Worm (Caenorhabditis elegans) whole organism, young adult: Measurements from ENCODE around the gene ephx-1.

Experiments used
- B0019.2 ChIP-seq: fragments of 200-800 bp; sonication (Bioruptor generic); conservative IDR thresholded peaks from 2 replicates; pipeline ENCODE4 v1.3.6; 2022; ENCODE audit warnings: missing genetic modification reagents, missing genetic modification characterization, missing compliant biosample characterization
- B0261.1 ChIP-seq: sonication (generic microtip); optimal IDR thresholded peaks from 2 replicates; lab custom pipeline; 2016; ENCODE audit warnings: mild to moderate bottlenecking, missing genetic modification characterization, moderate library complexity, missing compliant biosample characterization
- C06A6.2 ChIP-seq: fragments of 200-800 bp; sonication (Bioruptor generic); conservative IDR thresholded peaks from 2 replicates; pipeline ENCODE4 v1.3.6; 2022; ENCODE audit warnings: missing genetic modification characterization, missing compliant biosample characterization
- D2030.7 ChIP-seq: fragments of 200-800 bp; sonication (Bioruptor generic); IDR thresholded peaks from 2 replicates; pipeline ENCODE4 v1.3.6; 2022; ENCODE audit warnings: missing genetic modification reagents, missing genetic modification characterization, missing compliant biosample characterization
- F23B12.7 ChIP-seq: sonication (generic microtip); optimal IDR thresholded peaks from 2 replicates; lab custom pipeline; 2017; ENCODE audit warnings: missing genetic modification characterization, mild to moderate bottlenecking, missing compliant biosample characterization, antibody characterized with exemption, moderate library complexity; ENCODE audit not compliant: insufficient read depth
- F37B4.10 ChIP-seq: fragments of 200-800 bp; sonication (Bioruptor generic); IDR thresholded peaks from 2 replicates; pipeline ENCODE4 v1.3.6; 2022; ENCODE audit warnings: missing genetic modification characterization, missing compliant biosample characterization
- F52B5.7 ChIP-seq: sonication (generic microtip); optimal IDR thresholded peaks from 2 replicates; lab custom pipeline; 2016; ENCODE audit warnings: mild to moderate bottlenecking, missing genetic modification characterization, missing compliant biosample characterization
- K11D2.4 ChIP-seq: fragments of 200-800 bp; sonication (Bioruptor generic); IDR thresholded peaks from 2 replicates; pipeline ENCODE4 v1.3.6; 2022; ENCODE audit warnings: missing genetic modification reagents, missing genetic modification characterization, missing compliant biosample characterization
- ZK185.1 ChIP-seq: sonication (generic microtip); optimal IDR thresholded peaks from 2 replicates; lab custom pipeline; 2016; ENCODE audit warnings: mild to moderate bottlenecking, missing genetic modification characterization, missing compliant biosample characterization; ENCODE audit not compliant: poor library complexity, severe bottlenecking
- ama-1 ChIP-seq, 3 experiments: fragments of 150-350 bp in 1 of 3; sonication (generic microtip) in 2 of 3; optimal IDR thresholded peaks; 2 replicates each; lab custom pipeline; 2014 to 2018; ENCODE audit warnings: missing biosample characterization in 2 of 3, missing genetic modification characterization in 2 of 3, missing genetic modification reagents in 2 of 3
- athp-1 ChIP-seq: sonication (generic microtip); optimal IDR thresholded peaks from 2 replicates; lab custom pipeline; 2017; ENCODE audit warnings: mild to moderate bottlenecking, missing genetic modification characterization, missing compliant biosample characterization
- attf-5 ChIP-seq: fragments of 200-800 bp; sonication (Bioruptor generic); optimal IDR thresholded peaks from 2 replicates; lab custom pipeline; 2018; ENCODE audit warnings: mild to moderate bottlenecking, missing genetic modification characterization, missing compliant biosample characterization
- attf-6 ChIP-seq: fragments of 200-800 bp; sonication (Bioruptor generic); IDR thresholded peaks from 2 replicates; pipeline ENCODE4 v1.3.6; 2022; ENCODE audit warnings: missing genetic modification reagents, missing genetic modification characterization, missing compliant biosample characterization
- bed-2 ChIP-seq: fragments of 200-800 bp; sonication (Bioruptor generic); IDR thresholded peaks from 2 replicates; pipeline ENCODE4 v1.3.6; 2022; ENCODE audit warnings: missing genetic modification reagents, missing genetic modification characterization, missing compliant biosample characterization
- cebp-2 ChIP-seq: fragments of 200-800 bp; sonication (Bioruptor generic); IDR thresholded peaks from 2 replicates; pipeline ENCODE4 v1.3.6; 2022; ENCODE audit warnings: missing genetic modification characterization, missing compliant biosample characterization
- ceh-27 ChIP-seq: fragments of 200-800 bp; sonication (Bioruptor generic); optimal IDR thresholded peaks from 2 replicates; lab custom pipeline; 2018; ENCODE audit warnings: mild to moderate bottlenecking, missing genetic modification characterization, moderate library complexity, missing compliant biosample characterization
- dpl-1 ChIP-seq: fragments of 150-350 bp; optimal IDR thresholded peaks from 2 replicates; lab custom pipeline; 2014; ENCODE audit warnings: missing biosample characterization, missing genetic modification reagents, missing genetic modification characterization
- egrh-3 ChIP-seq: fragments of 200-800 bp; sonication (Bioruptor generic); IDR thresholded peaks from 2 replicates; pipeline ENCODE4 v1.3.6; 2022; ENCODE audit warnings: missing genetic modification reagents, missing genetic modification characterization, missing compliant biosample characterization
- him-1 ChIP-seq: sonication (generic microtip); optimal IDR thresholded peaks from 2 replicates; lab custom pipeline; 2016; ENCODE audit warnings: missing genotype, missing genetic modification reagents, missing genetic modification characterization, missing compliant biosample characterization
- hlh-26 ChIP-seq: fragments of 200-800 bp; sonication (Bioruptor generic); conservative IDR thresholded peaks from 2 replicates; pipeline ENCODE4 v1.3.6; 2022; ENCODE audit warnings: missing genetic modification reagents, missing genetic modification characterization, missing compliant biosample characterization
- hmg-1.2 ChIP-seq: fragments of 200-800 bp; sonication (Bioruptor generic); IDR thresholded peaks from 2 replicates; pipeline ENCODE4 v1.3.6; 2022; ENCODE audit warnings: missing genetic modification reagents, missing genetic modification characterization, missing compliant biosample characterization
- hmg-20 ChIP-seq: fragments of 200-800 bp; sonication (Bioruptor generic); IDR thresholded peaks from 2 replicates; pipeline ENCODE4 v1.3.6; 2022; ENCODE audit warnings: missing genetic modification reagents, missing genetic modification characterization, missing compliant biosample characterization
- lin-35 ChIP-seq, 3 experiments: fragments of 150-350 bp in 2 of 3; sonication (generic microtip) in 1 of 3; optimal IDR thresholded peaks; 2 replicates each; lab custom pipeline; 2014 to 2018; ENCODE audit warnings: missing biosample characterization in 3 of 3, missing genetic modification characterization in 3 of 3, missing genetic modification reagents in 3 of 3
- lsy-27 ChIP-seq: sonication (generic microtip); optimal IDR thresholded peaks from 2 replicates; lab custom pipeline; 2017; ENCODE audit warnings: missing genetic modification characterization, mild to moderate bottlenecking, missing compliant biosample characterization, antibody characterized with exemption, missing genotype, borderline replicate concordance; ENCODE audit not compliant: insufficient read depth
- madf-10 ChIP-seq: sonication (generic microtip); optimal IDR thresholded peaks from 2 replicates; lab custom pipeline; 2016; ENCODE audit warnings: mild to moderate bottlenecking, missing genetic modification characterization, missing compliant biosample characterization
- mcd-1 ChIP-seq: fragments of 200-800 bp; sonication (Bioruptor generic); IDR thresholded peaks from 2 replicates; pipeline ENCODE4 v1.3.6; 2022; ENCODE audit warnings: missing genetic modification reagents, missing genetic modification characterization, missing compliant biosample characterization
- mel-28 ChIP-seq: sonication (generic microtip); optimal IDR thresholded peaks from 2 replicates; lab custom pipeline; 2016; ENCODE audit warnings: borderline replicate concordance, mild to moderate bottlenecking, missing genetic modification characterization, missing compliant biosample characterization
- nfyb-1 ChIP-seq: fragments of 200-800 bp; sonication (Bioruptor generic); IDR thresholded peaks from 2 replicates; pipeline ENCODE4 v1.3.6; 2022; ENCODE audit warnings: missing genetic modification reagents, missing genetic modification characterization, missing compliant biosample characterization
- nhr-179 ChIP-seq: sonication (generic microtip); optimal IDR thresholded peaks from 2 replicates; lab custom pipeline; 2016; ENCODE audit warnings: mild to moderate bottlenecking, missing genetic modification characterization, missing compliant biosample characterization
- nhr-27 ChIP-seq: fragments of 200-800 bp; sonication (Bioruptor generic); optimal IDR thresholded peaks from 2 replicates; lab custom pipeline; 2018; ENCODE audit warnings: mild to moderate bottlenecking, missing genetic modification characterization, moderate library complexity, missing compliant biosample characterization
- nhr-80 ChIP-seq: sonication (generic microtip); optimal IDR thresholded peaks from 2 replicates; lab custom pipeline; 2016; ENCODE audit warnings: missing genetic modification characterization, missing compliant biosample characterization
- nhr-90 ChIP-seq: sonication (generic microtip); optimal IDR thresholded peaks from 2 replicates; lab custom pipeline; 2016; ENCODE audit warnings: missing genotype, mild to moderate bottlenecking, missing genetic modification characterization, missing compliant biosample characterization
- pha-4 ChIP-seq: fragments of 150-350 bp; sonication (generic microtip); optimal IDR thresholded peaks from 2 replicates; lab custom pipeline; 2014; ENCODE audit warnings: missing biosample characterization, missing genetic modification reagents, missing genetic modification characterization
- rpc-1 ChIP-seq, 2 experiments: fragments of 150-350 bp in 1 of 2; sonication (generic microtip) in 1 of 2; optimal IDR thresholded peaks; 2 replicates each; lab custom pipeline; 2014 to 2018; ENCODE audit warnings: missing biosample characterization in 1 of 2, missing genetic modification characterization in 1 of 2, missing genetic modification reagents in 1 of 2, missing genotype in 1 of 2
- sdz-38 ChIP-seq: sonication (generic microtip); optimal IDR thresholded peaks from 2 replicates; lab custom pipeline; 2016; ENCODE audit warnings: missing genotype, missing genetic modification characterization, missing compliant biosample characterization
- sea-2 ChIP-seq: fragments of 200-800 bp; sonication (Bioruptor generic); IDR thresholded peaks from 2 replicates; pipeline ENCODE4 v1.3.6; 2022; ENCODE audit warnings: missing genetic modification characterization, missing compliant biosample characterization
- snpc-1.1 ChIP-seq: sonication (generic microtip); optimal IDR thresholded peaks from 2 replicates; lab custom pipeline; 2017; ENCODE audit warnings: missing genetic modification characterization, mild to moderate bottlenecking, missing compliant biosample characterization, antibody characterized with exemption, moderate library complexity, missing genotype, missing genetic modification reagents; ENCODE audit not compliant: insufficient read depth
- snpc-1.3 ChIP-seq: sonication (generic microtip); optimal IDR thresholded peaks from 2 replicates; lab custom pipeline; 2017; ENCODE audit warnings: missing genetic modification characterization, mild to moderate bottlenecking, missing compliant biosample characterization, antibody characterized with exemption, moderate library complexity, missing genotype, missing genetic modification reagents; ENCODE audit not compliant: insufficient read depth
- sptf-2 ChIP-seq: fragments of 200-800 bp; sonication (Bioruptor generic); optimal IDR thresholded peaks from 2 replicates; lab custom pipeline; 2018; ENCODE audit warnings: mild to moderate bottlenecking, missing genetic modification characterization, missing compliant biosample characterization
- tlf-1 ChIP-seq: fragments of 200-800 bp; sonication (Bioruptor generic); optimal IDR thresholded peaks from 2 replicates; lab custom pipeline; 2018; ENCODE audit warnings: mild to moderate bottlenecking, missing genetic modification characterization, missing compliant biosample characterization
- unc-62 ChIP-seq: fragments of 150-350 bp; optimal IDR thresholded peaks from 2 replicates; lab custom pipeline; 2014; ENCODE audit warnings: missing biosample characterization, missing genetic modification reagents, missing genetic modification characterization
- zfh-2 ChIP-seq: fragments of 200-800 bp; sonication (Bioruptor generic); conservative IDR thresholded peaks from 2 replicates; pipeline ENCODE4 v1.3.6; 2022; ENCODE audit warnings: missing genetic modification reagents, missing genetic modification characterization, missing compliant biosample characterization
- zim-3 ChIP-seq: sonication (generic microtip); optimal IDR thresholded peaks from 2 replicates; lab custom pipeline; 2017; ENCODE audit warnings: mild to moderate bottlenecking, missing genetic modification characterization, moderate library complexity, missing compliant biosample characterization
- ztf-26 ChIP-seq: sonication (generic microtip); optimal IDR thresholded peaks from 2 replicates; lab custom pipeline; 2017; ENCODE audit warnings: missing genetic modification characterization, missing compliant biosample characterization
- ztf-6 ChIP-seq: fragments of 200-800 bp; sonication (Bioruptor generic); IDR thresholded peaks from 2 replicates; pipeline ENCODE4 v1.3.6; 2022; ENCODE audit warnings: missing genetic modification reagents, missing genetic modification characterization, missing compliant biosample characterization

Gene ephx-1

DNA sequence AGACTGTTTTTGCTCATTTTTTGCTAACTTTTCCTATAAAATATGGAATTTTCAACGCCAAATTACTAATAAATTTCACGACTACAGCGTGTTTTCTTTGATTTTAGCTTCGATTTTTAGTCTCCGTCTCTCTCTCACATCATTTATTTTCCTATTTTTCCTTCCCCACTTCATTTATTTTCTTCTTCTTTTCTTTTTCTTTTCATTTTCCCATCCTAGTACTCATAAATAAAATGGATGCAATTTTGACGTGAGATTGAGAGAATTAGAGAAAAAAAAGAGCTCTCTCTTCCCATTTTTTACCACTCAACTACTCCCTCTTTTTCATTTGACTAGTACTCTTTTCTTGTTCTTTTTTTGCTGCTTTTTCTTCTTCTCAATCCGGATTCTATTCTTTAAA is 44.4 kb upstream of the ephx-1 start:
- TF ChIP-seq F23B12.7 (tag; lab: Kevin White, UChicago): no peak
- TF ChIP-seq snpc-1.3 (tag; lab: Kevin White, UChicago): no peak
- no peak for TF ChIP-seq mcd-1
- TF ChIP-seq K11D2.4 (GFP tag; lab: Robert Waterston, UW): no peak
- TF ChIP-seq sea-2: no peak
- no peak for TF ChIP-seq nhr-27 (tag; lab: Kevin White, UChicago)
- TF ChIP-seq snpc-1.1: no peak
- TF ChIP-seq athp-1: no peak
- TF ChIP-seq rpc-1 (optimal IDR thresholded peaks at IDR 0.05; lab: Kevin White, UChicago): no peak
- TF ChIP-seq rpc-1 (tag; optimal IDR thresholded peaks at IDR 0.05; lab: Kevin White, UChicago): no peak
- peak in 1 of 3 experiments; percentile 7 for TF ChIP-seq lin-35 (GFP tag; optimal IDR thresholded peaks at IDR 0.05; lab: Kevin White, UChicago)
- no peak for TF ChIP-seq hmg-1.2 (GFP tag; lab: Robert Waterston, UW)
- TF ChIP-seq him-1 (tag; lab: Kevin White, UChicago): no peak
- peak; percentile 18 for TF ChIP-seq ceh-27
- no peak for TF ChIP-seq unc-62 (GFP tag; lab: Kevin White, UChicago)
- TF ChIP-seq hlh-26: no peak
- no peak for TF ChIP-seq ztf-26

DNA sequence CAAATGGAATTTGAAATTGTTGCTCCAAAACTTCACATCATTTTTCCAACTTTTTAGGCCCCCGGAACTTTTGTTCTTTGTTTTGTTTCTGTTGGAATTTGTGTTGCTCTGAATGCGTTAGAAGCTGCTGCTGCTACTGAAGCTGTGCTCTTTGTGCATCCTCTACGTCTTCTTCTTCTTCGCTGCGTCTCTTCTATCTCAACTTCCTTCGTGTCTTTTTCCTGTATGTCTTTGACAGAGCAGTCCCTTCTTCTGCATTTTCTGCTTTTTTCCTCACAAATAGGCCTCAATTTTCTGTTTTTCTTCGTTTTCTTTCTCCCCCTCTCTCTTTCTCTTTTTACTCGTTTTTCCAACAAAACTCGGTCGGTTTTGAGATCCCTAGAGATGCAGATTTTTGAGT is 43.5 kb upstream of the ephx-1 start:
- no peak for TF ChIP-seq snpc-1.3 (tag; lab: Kevin White, UChicago)
- TF ChIP-seq C06A6.2: no peak
- TF ChIP-seq cebp-2 (GFP tag; lab: Robert Waterston, UW): no peak
- no peak for TF ChIP-seq hmg-20 (GFP tag; lab: Robert Waterston, UW)
- TF ChIP-seq D2030.7 (GFP tag; lab: Robert Waterston, UW): no peak
- TF ChIP-seq, all 124 proteins: peak for 0

DNA sequence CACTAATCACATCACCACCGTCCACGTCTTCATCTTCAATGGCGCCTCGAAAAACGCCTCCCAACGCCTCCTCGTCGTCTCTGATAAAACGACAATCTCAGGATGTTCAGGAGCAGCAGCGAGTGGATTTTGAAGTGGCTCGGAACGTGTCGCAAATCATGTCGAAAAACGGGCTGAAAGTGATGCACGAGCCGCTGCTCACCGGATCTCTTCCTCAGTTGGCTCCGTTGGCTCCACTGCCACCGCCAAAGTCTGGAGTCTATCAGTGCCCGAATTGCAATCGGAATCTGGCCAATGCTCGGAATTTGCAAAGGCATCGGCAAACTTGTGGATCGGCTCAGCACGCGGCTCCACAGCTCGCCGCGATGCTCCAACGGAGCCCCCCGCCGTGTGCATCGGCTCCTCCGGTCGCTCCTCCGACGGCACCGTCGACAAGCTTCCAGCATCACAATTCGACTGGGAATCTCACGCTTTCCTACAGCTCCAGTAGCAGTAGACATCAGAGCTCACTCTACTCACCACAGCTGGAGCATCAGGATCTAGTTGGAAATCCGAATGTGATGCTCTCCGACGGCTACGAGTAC is 40.3 kb upstream of the ephx-1 start:
- TF ChIP-seq B0261.1 (tag; lab: Kevin White, UChicago): no peak
- TF ChIP-seq ZK185.1: no peak
- TF ChIP-seq hmg-20 (GFP tag; lab: Robert Waterston, UW): no peak
- no peak for TF ChIP-seq zim-3 (tag; lab: Kevin White, UChicago)
- no peak for TF ChIP-seq pha-4 (tag; lab: Kevin White, UChicago)
- TF ChIP-seq mcd-1: 0 out of 2 replicates have a peak, but pooled peaks have one; percentile 33
- TF ChIP-seq nhr-179: no peak
- no peak for TF ChIP-seq madf-10 (tag; lab: Kevin White, UChicago)
- no peak for TF ChIP-seq sdz-38 (tag; lab: Kevin White, UChicago)
- no peak for TF ChIP-seq lsy-27 (tag; lab: Kevin White, UChicago)
- no peak for TF ChIP-seq unc-62 (GFP tag; lab: Kevin White, UChicago)
- 0 out of 2 replicates have a peak, but pooled peaks have one; percentile 23 for TF ChIP-seq nfyb-1
- TF ChIP-seq tlf-1 (GFP tag; lab: Kevin White, UChicago): no peak
- TF ChIP-seq ama-1 (optimal IDR thresholded peaks at IDR 0.05; lab: Kevin White, UChicago): no peak
- no peak for TF ChIP-seq ama-1 (GFP tag; optimal IDR thresholded peaks at IDR 0.05; lab: Kevin White, UChicago)
- no peak for TF ChIP-seq nhr-80 (tag; lab: Kevin White, UChicago)
- no peak for TF ChIP-seq mel-28
- TF ChIP-seq attf-5 (GFP tag; lab: Kevin White, UChicago): no peak
- no peak for TF ChIP-seq nhr-90
- TF ChIP-seq bed-2: no peak
- TF ChIP-seq sptf-2 (GFP tag; lab: Kevin White, UChicago): peak; percentile 25
- TF ChIP-seq zfh-2 (GFP tag; lab: Robert Waterston, UW): peak; percentile 87
- no peak for TF ChIP-seq dpl-1 (GFP tag; lab: Kevin White, UChicago)
- no peak for TF ChIP-seq F37B4.10 (GFP tag; lab: Robert Waterston, UW)
- TF ChIP-seq attf-6: no peak
- no peak for TF ChIP-seq B0019.2 (GFP tag; lab: Robert Waterston, UW)
- TF ChIP-seq F52B5.7: peak; percentile 38
- TF ChIP-seq egrh-3 (GFP tag; lab: Robert Waterston, UW): peak; percentile 85
- TF ChIP-seq ztf-6 (GFP tag; lab: Robert Waterston, UW): no peak
